Worm (Caenorhabditis elegans) whole organism, late embryonic: ENCODE data around the gene nlp-46.

ENCODE experiments used
- C08G9.2 ChIP-seq: sonication (generic microtip); optimal IDR thresholded peaks from 2 replicates; lab custom pipeline; 2016; ENCODE audit warnings: mild to moderate bottlenecking, missing genetic modification characterization, moderate library complexity, missing compliant biosample characterization
- C38D4.7 ChIP-seq: fragments of 200-800 bp; sonication (Bioruptor generic); optimal IDR thresholded peaks from 2 replicates; lab custom pipeline; 2018; ENCODE audit warnings: mild to moderate bottlenecking, missing genetic modification characterization, moderate library complexity, missing compliant biosample characterization
- ama-1 ChIP-seq: fragments of 150-350 bp; optimal IDR thresholded peaks from 2 replicates; lab custom pipeline; 2014
- ceh-14 ChIP-seq: sonication (generic microtip); optimal IDR thresholded peaks from 2 replicates; lab custom pipeline; 2016; ENCODE audit warnings: missing genotype, missing genetic modification characterization, missing compliant biosample characterization
- dve-1 ChIP-seq: sonication (generic microtip); optimal IDR thresholded peaks from 2 replicates; lab custom pipeline; 2017; ENCODE audit warnings: antibody characterized with exemption, mild to moderate bottlenecking, missing genetic modification characterization, missing compliant biosample characterization
- elt-2 ChIP-seq: sonication (generic microtip); optimal IDR thresholded peaks from 2 replicates; lab custom pipeline; 2016; ENCODE audit warnings: missing genetic modification reagents, missing genetic modification characterization, missing compliant biosample characterization
- hlh-8 ChIP-seq: sonication (generic microtip); optimal IDR thresholded peaks from 2 replicates; lab custom pipeline; 2016; ENCODE audit warnings: missing genotype, missing genetic modification characterization, missing compliant biosample characterization
- nfya-1 ChIP-seq: sonication (generic microtip); optimal IDR thresholded peaks from 2 replicates; lab custom pipeline; 2017; ENCODE audit warnings: missing genetic modification characterization, mild to moderate bottlenecking, missing compliant biosample characterization, antibody characterized with exemption, moderate library complexity
- pqm-1 ChIP-seq: sonication (generic microtip); optimal IDR thresholded peaks from 2 replicates; lab custom pipeline; 2016; ENCODE audit warnings: missing genetic modification characterization, missing compliant biosample characterization
- sdc-2 ChIP-seq: sonication (generic microtip); optimal IDR thresholded peaks from 2 replicates; lab custom pipeline; 2016; ENCODE audit warnings: missing genotype, missing genetic modification characterization, missing compliant biosample characterization
- sox-4 ChIP-seq: sonication (generic microtip); optimal IDR thresholded peaks from 2 replicates; lab custom pipeline; 2017; ENCODE audit warnings: mild to moderate bottlenecking, missing genetic modification characterization, inconsistent platforms, missing compliant biosample characterization
- tbx-2 ChIP-seq: sonication (generic microtip); optimal IDR thresholded peaks from 2 replicates; lab custom pipeline; 2016; ENCODE audit warnings: missing genetic modification characterization, missing compliant biosample characterization

DNA sequence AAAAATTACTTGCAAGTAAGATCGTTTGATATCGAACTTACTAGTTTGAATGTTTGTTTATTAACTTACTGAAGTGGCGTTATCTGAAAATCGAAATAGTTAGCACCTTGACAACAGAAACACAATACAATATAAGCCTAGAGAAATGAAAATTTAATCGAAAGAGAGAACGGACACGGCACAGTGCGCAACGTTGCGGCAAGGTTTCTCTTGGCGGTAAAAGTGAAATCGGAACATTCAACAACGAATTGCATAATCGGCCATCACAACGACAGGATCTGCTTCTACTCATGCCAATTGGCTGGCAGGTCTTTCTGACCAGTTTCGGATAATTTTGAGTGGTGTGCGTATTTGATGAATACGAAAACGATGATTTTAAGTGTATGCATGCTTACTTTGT lies 19.4 kb upstream of the nlp-46 start, which contains the start of gene dyf-4:
- TF ChIP-seq dve-1 (tag; lab: Kevin White, UChicago): no peak
- TF ChIP-seq sox-4 (tag; lab: Kevin White, UChicago): no peak
- no peak for TF ChIP-seq C08G9.2 (tag; lab: Kevin White, UChicago)
- TF ChIP-seq hlh-8 (tag; lab: Kevin White, UChicago): no peak
- TF ChIP-seq nfya-1 (tag; lab: Kevin White, UChicago): no peak
- TF ChIP-seq sdc-2 (tag; lab: Kevin White, UChicago): no peak
- no peak for TF ChIP-seq C38D4.7
- TF ChIP-seq tbx-2 (tag; lab: Kevin White, UChicago): no peak
- TF ChIP-seq elt-2 (tag; lab: Kevin White, UChicago): no peak
- TF ChIP-seq ama-1 (lab: Kevin White, UChicago): no peak
- no peak for TF ChIP-seq ceh-14 (tag; lab: Kevin White, UChicago)
- no peak for TF ChIP-seq pqm-1
